Worm (Caenorhabditis elegans) whole organism, L4/young adult: ENCODE results near the gene T21C12.8.

ENCODE experiments used
- W03F9.2 ChIP-seq: fragments of 150-350 bp; optimal IDR thresholded peaks from 2 replicates; lab custom pipeline; 2014; ENCODE audit warnings: missing biosample characterization, missing genetic modification characterization
- dao-5 ChIP-seq: sonication (generic microtip); optimal IDR thresholded peaks from 2 replicates; lab custom pipeline; 2016; ENCODE audit warnings: missing genotype, missing genetic modification characterization, moderate library complexity, missing compliant biosample characterization
- him-1 ChIP-seq: sonication (generic microtip); optimal IDR thresholded peaks from 2 replicates; lab custom pipeline; 2016; ENCODE audit warnings: missing genotype, missing genetic modification reagents, missing genetic modification characterization, missing compliant biosample characterization

- no peak for TF ChIP-seq W03F9.2 (tag; lab: Kevin White, UChicago)
- no peak for TF ChIP-seq him-1 (tag; lab: Kevin White, UChicago)
- peak; percentile 18 for TF ChIP-seq dao-5 (tag; lab: Kevin White, UChicago)
Observed at ce11 chrIII:10505943-10506698, 46.7 kb downstream of the T21C12.8 start.
